Fruit fly (Drosophila melanogaster): Measurements from ENCODE around the gene HDAC3.

HDAC3 gene

DNA sequence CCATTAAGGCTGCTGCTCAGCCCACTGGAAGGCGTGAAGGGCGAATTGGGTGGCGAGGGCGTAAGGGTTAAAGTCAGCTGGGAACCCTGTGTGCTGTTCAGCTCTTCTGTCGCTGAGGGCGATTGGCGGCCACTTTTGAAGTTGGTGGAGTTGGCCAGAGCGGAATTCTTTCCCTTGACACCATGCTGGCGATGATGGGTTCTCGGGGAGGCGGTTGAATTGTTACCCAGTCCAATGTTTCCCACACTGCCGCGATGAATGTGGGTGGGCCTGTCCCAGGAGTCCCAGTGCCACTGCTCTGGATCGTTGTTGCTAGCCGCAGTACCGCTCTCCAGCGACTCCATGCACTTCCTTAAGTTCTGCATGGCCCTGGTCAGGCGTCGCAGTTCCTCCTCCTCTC is 8.4 kb upstream of the HDAC3 start:
- no peak for TF ChIP-seq bab1 (GFP tag; optimal IDR thresholded peaks at IDR 0.05)
- TF ChIP-seq CG7045 (GFP tag; optimal IDR thresholded peaks at IDR 0.05), result no peak
- no peak for TF ChIP-seq kay (GFP tag; ENCODE audit: borderline replicate concordance)
- TF ChIP-seq CG7101 (tag; optimal IDR thresholded peaks at IDR 0.05), result no peak
- no peak for TF ChIP-seq cic (GFP tag; optimal IDR thresholded peaks at IDR 0.05)
- no peak for TF ChIP-seq CG5204 (GFP tag; optimal IDR thresholded peaks at IDR 0.05)
- TF ChIP-seq cnc (optimal IDR thresholded peaks at IDR 0.05), result no peak
- no peak for TF ChIP-seq CG1620 (GFP tag; optimal IDR thresholded peaks at IDR 0.05)
- TF ChIP-seq Hr96 (GFP tag; optimal IDR thresholded peaks at IDR 0.05), result no peak
- TF ChIP-seq Crg-1 (GFP tag; optimal IDR thresholded peaks at IDR 0.05), result no peak
- TF ChIP-seq CG14711 (tag; optimal IDR thresholded peaks at IDR 0.05), result no peak
- no peak for TF ChIP-seq CG11617 (GFP tag; optimal IDR thresholded peaks at IDR 0.05)
- no peak for TF ChIP-seq pad (GFP tag; optimal IDR thresholded peaks at IDR 0.05)
- no peak for TF ChIP-seq Clk (GFP tag; optimal IDR thresholded peaks at IDR 0.05)
- no peak for TF ChIP-seq tj (GFP tag; optimal IDR thresholded peaks at IDR 0.05)

DNA sequence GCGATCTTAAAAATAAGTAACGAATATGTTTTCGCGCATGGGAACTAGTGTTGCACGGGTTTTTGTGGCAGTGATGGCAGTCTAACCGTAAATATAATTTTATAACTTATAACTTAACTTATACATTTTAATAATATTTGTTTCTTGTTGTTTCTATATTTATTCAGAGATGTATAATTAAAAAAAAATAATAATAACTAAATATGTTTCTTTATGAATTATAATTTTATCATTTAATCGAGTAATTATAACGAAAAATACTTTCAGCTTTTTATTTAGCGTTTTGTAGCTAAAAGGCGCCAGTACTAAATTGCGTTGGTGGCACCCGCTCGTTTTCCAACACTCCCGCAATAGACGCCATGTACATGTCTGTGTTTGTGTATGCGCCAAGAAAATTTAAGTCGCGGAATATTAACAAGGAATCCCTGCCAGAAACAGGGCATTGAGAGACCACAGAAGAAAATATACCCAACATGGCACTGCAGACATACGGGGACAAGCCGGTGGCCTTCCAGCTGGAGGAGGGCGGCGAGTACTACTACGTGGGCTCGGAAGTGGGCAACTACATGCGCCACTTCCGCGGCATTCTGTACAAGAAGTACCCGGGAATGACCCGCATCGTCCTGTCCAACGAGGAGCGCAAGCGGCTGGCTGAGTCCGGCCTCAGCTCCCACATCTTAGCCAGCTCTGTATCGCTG is 3.7 kb downstream of the HDAC3 start, which contains the start of the genes mRpL44 and Snr1:
TSS of gene mRpL44 (minus strand) at position 51 of the 698 bp plus-strand sequence.
TSS of gene Snr1 (plus strand) at position 341 of the 698 bp plus-strand sequence.
- TF ChIP-seq ovo (GFP tag; optimal IDR thresholded peaks at IDR 0.05) (peak; percentile 25), tj (GFP tag; optimal IDR thresholded peaks at IDR 0.05) (no peak), CG12768 (GFP tag; optimal IDR thresholded peaks at IDR 0.05) (peak; percentile 72), bab1 (GFP tag; optimal IDR thresholded peaks at IDR 0.05) (peak; percentile 13), cnc (optimal IDR thresholded peaks at IDR 0.05) (no peak), toe (GFP tag; optimal IDR thresholded peaks at IDR 0.05) (no peak), Mnt (GFP tag; optimal IDR thresholded peaks at IDR 0.05) (peak; percentile 72), Clk (GFP tag; optimal IDR thresholded peaks at IDR 0.05) (no peak), CG11617 (GFP tag; optimal IDR thresholded peaks at IDR 0.05) (peak; percentile 76), CG33017 (tag; optimal IDR thresholded peaks at IDR 0.05) (peak; percentile 72), Hr96 (GFP tag; optimal IDR thresholded peaks at IDR 0.05) (no peak), Crg-1 (GFP tag; optimal IDR thresholded peaks at IDR 0.05) (peak; percentile 73), CG1620 (GFP tag; optimal IDR thresholded peaks at IDR 0.05) (peak; percentile 42), pad (GFP tag; optimal IDR thresholded peaks at IDR 0.05) (peak; percentile 72), CG14711 (tag; optimal IDR thresholded peaks at IDR 0.05) (peak; percentile 71), kay (GFP tag; ENCODE audit: borderline replicate concordance) (no peak), CG7045 (GFP tag; optimal IDR thresholded peaks at IDR 0.05) (peak; percentile 65), CG5204 (GFP tag; optimal IDR thresholded peaks at IDR 0.05) (no peak), CG7101 (tag; optimal IDR thresholded peaks at IDR 0.05) (peak; percentile 84), cic (GFP tag; optimal IDR thresholded peaks at IDR 0.05) (peak; percentile 44)

- TF ChIP-seq cnc (optimal IDR thresholded peaks at IDR 0.05) (no peak), pad (GFP tag; optimal IDR thresholded peaks at IDR 0.05) (no peak), CG7101 (tag; optimal IDR thresholded peaks at IDR 0.05) (no peak), Mnt (GFP tag; optimal IDR thresholded peaks at IDR 0.05) (peak; percentile 37)
These were observed 6.8 kb downstream of the HDAC3 start, which contains the start of gene POLDIP2 for dm6 chr3R:5467619-5468018. Gene POLDIP2 (plus strand): TSS chr3R:5467778.

- no peak for TF ChIP-seq toe (GFP tag; optimal IDR thresholded peaks at IDR 0.05)
- peak; percentile 83 for TF ChIP-seq CG33017 (tag; optimal IDR thresholded peaks at IDR 0.05)
- TF ChIP-seq CG5204 (GFP tag; optimal IDR thresholded peaks at IDR 0.05), result no peak
- no peak for TF ChIP-seq kay (GFP tag; ENCODE audit: borderline replicate concordance)
- TF ChIP-seq bab1 (GFP tag; optimal IDR thresholded peaks at IDR 0.05), result peak; percentile 85
- peak; percentile 55 for TF ChIP-seq ovo (GFP tag; optimal IDR thresholded peaks at IDR 0.05)
- TF ChIP-seq Hr96 (GFP tag; optimal IDR thresholded peaks at IDR 0.05), result peak; percentile 82
- peak; percentile 69 for TF ChIP-seq CG7045 (GFP tag; optimal IDR thresholded peaks at IDR 0.05)
- peak; percentile 59 for TF ChIP-seq pad (GFP tag; optimal IDR thresholded peaks at IDR 0.05)
- no peak for TF ChIP-seq Clk (GFP tag; optimal IDR thresholded peaks at IDR 0.05)
- peak; percentile 67 for TF ChIP-seq CG14711 (tag; optimal IDR thresholded peaks at IDR 0.05)
- peak; percentile 73 for TF ChIP-seq CG1620 (GFP tag; optimal IDR thresholded peaks at IDR 0.05)
- peak; percentile 70 for TF ChIP-seq Crg-1 (GFP tag; optimal IDR thresholded peaks at IDR 0.05)
- TF ChIP-seq cnc (optimal IDR thresholded peaks at IDR 0.05), result no peak
- TF ChIP-seq tj (GFP tag; optimal IDR thresholded peaks at IDR 0.05), result peak; percentile 52
- peak; percentile 86 for TF ChIP-seq CG11617 (GFP tag; optimal IDR thresholded peaks at IDR 0.05)
- peak; percentile 85 for TF ChIP-seq CG7101 (tag; optimal IDR thresholded peaks at IDR 0.05)
- peak; percentile 51 for TF ChIP-seq cic (GFP tag; optimal IDR thresholded peaks at IDR 0.05)
- TF ChIP-seq Mnt (GFP tag; optimal IDR thresholded peaks at IDR 0.05), result peak; percentile 92
- peak; percentile 79 for TF ChIP-seq CG12768 (GFP tag; optimal IDR thresholded peaks at IDR 0.05)
These were observed 7.5 kb downstream of the HDAC3 start, which contains the start of gene RpL35A for dm6 chr3R:5466875-5467274. Gene RpL35A (minus strand): TSS chr3R:5467101.

DNA sequence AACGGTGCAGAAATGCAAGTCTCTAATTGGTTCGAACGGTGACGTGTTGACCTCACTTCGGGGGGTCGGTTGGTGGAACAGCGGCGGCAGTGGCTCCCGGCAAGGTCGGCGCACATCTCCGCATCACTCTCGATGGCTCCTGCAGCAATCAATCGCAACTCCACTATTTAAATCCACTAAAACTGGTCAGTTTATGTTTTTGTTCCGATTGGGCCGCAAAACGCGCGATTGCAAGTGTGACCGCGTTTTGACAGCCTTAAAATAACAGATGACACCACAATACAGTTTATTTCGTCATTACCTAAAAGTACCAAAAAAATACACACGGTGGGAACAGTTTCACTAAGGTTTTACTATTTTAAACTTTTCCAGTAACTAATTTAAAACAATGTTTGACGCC is 9.9 kb downstream of the HDAC3 start, which contains the start of gene PEK:
TSS of gene PEK (minus strand) at position 273 of the 400 bp plus-strand sequence.
- peak; percentile 60 for TF ChIP-seq bab1 (GFP tag; optimal IDR thresholded peaks at IDR 0.05)
- TF ChIP-seq kay (GFP tag; ENCODE audit: borderline replicate concordance), result no peak
- no peak for TF ChIP-seq CG33017 (tag; optimal IDR thresholded peaks at IDR 0.05)
- TF ChIP-seq pad (GFP tag; optimal IDR thresholded peaks at IDR 0.05), result no peak
- TF ChIP-seq Hr96 (GFP tag; optimal IDR thresholded peaks at IDR 0.05), result no peak
- TF ChIP-seq tj (GFP tag; optimal IDR thresholded peaks at IDR 0.05), result no peak
- TF ChIP-seq CG5204 (GFP tag; optimal IDR thresholded peaks at IDR 0.05), result no peak
- TF ChIP-seq CG14711 (tag; optimal IDR thresholded peaks at IDR 0.05), result peak; percentile 3
- TF ChIP-seq cnc (optimal IDR thresholded peaks at IDR 0.05), result no peak
- TF ChIP-seq CG7101 (tag; optimal IDR thresholded peaks at IDR 0.05), result no peak
- TF ChIP-seq Clk (GFP tag; optimal IDR thresholded peaks at IDR 0.05), result no peak
- no peak for TF ChIP-seq CG12768 (GFP tag; optimal IDR thresholded peaks at IDR 0.05)
- no peak for TF ChIP-seq toe (GFP tag; optimal IDR thresholded peaks at IDR 0.05)
- no peak for TF ChIP-seq Crg-1 (GFP tag; optimal IDR thresholded peaks at IDR 0.05)
- no peak for TF ChIP-seq CG11617 (GFP tag; optimal IDR thresholded peaks at IDR 0.05)
- TF ChIP-seq Mnt (GFP tag; optimal IDR thresholded peaks at IDR 0.05), result peak; percentile 5

All from whole organism, adult.